Worm (Caenorhabditis elegans) whole organism, L4/young adult: Measurements from ENCODE around the gene gar-1.

Experiments used
- W03F9.2 ChIP-seq: fragments of 150-350 bp; optimal IDR thresholded peaks from 2 replicates; lab custom pipeline; 2014; ENCODE audit warnings: missing biosample characterization, missing genetic modification characterization
- dao-5 ChIP-seq: sonication (generic microtip); optimal IDR thresholded peaks from 2 replicates; lab custom pipeline; 2016; ENCODE audit warnings: missing genotype, missing genetic modification characterization, moderate library complexity, missing compliant biosample characterization
- him-1 ChIP-seq: sonication (generic microtip); optimal IDR thresholded peaks from 2 replicates; lab custom pipeline; 2016; ENCODE audit warnings: missing genotype, missing genetic modification reagents, missing genetic modification characterization, missing compliant biosample characterization

Gene gar-1

DNA sequence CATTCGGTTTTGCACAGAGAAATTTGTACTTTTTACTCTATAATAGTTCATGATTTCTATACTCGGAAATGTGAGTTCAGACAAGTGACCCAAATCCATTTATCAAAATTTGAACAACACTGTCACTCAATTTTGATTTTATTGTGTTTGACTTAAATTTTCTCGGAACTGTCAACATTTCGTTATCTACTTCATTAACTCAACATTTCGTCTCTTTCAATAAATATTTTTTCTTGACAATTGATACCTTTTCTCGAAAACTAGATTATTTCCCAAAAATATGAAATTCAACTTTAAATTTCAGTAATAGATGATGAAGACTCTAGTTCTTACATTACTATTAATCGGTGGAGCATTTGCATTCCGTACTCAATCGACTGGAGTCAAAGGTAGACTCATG lies 25.9 kb upstream of the gar-1 start, which contains the start of gene ttr-36:
Gene ttr-36 (plus strand): TSS at position 301 of the 400 bp plus-strand sequence.
- TF ChIP-seq him-1 (tag; lab: Kevin White, UChicago) (no peak), dao-5 (tag; lab: Kevin White, UChicago) (no peak), W03F9.2 (tag; lab: Kevin White, UChicago) (no peak)

DNA sequence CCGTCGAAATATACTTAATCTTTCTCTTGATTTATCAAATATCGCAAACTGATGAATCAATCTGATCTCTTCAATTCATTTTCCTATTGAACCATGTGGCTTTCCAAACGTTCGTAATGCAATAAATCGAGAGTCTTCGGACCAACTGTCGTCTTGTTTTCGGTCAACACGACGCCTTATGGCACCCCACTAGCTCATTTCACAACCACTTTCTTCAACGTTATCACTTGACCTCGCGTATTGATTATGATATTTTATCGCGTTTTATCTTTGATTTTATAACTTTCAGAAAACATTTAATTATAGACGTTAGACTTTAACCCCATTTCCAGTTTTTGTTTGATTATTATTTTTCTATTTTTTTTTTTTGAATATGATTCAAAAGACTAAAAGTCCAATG lies 25.1 kb upstream of the gar-1 start:
- TF ChIP-seq dao-5 (tag; lab: Kevin White, UChicago) (no peak), him-1 (tag; lab: Kevin White, UChicago) (no peak), W03F9.2 (tag; lab: Kevin White, UChicago) (no peak)

DNA sequence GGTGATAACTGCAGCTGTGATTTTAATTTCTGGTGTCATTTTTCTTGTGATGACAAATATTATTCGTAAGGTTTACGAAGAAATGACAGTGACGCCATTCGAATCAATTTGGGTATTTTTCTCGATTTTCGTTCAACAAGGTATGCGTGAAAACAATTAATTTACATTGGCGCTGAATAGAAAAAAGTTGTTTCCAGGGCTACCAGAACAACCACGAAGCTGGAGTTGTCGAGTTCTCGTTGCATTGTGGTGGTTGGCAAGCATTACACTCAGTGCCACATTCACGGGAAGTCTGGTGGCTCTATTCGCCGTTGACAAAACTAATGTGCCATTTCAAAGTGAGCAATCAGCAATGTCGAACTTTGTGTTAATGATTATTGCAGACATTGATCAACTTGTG lies 23.1 kb upstream of the gar-1 start:
- no peak for TF ChIP-seq W03F9.2 (tag; lab: Kevin White, UChicago)
- no peak for TF ChIP-seq dao-5 (tag; lab: Kevin White, UChicago)
- no peak for TF ChIP-seq him-1 (tag; lab: Kevin White, UChicago)

DNA sequence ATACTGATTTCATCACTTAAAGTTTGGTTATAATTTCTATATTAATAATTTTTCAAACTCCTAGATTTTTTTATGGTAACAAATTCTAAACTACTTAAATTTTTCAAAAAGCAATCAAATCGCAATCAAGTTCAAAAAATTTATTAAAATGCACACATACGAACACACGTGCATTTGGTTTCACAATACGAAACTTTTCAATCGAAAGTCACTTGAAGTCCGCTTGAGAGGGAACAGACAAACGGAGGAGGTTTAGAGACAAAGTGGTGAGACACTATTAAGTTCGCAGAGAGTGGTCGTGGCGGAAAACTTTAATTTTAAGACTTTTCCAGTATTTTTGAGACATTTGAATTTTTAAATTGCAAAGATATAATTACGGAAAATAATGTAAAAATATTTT lies 21.0 kb upstream of the gar-1 start, which contains the start of gene glr-8:
Gene glr-8 (plus strand): TSS at position 319 of the 400 bp plus-strand sequence.
- TF ChIP-seq dao-5 (tag; lab: Kevin White, UChicago): no peak
- no peak for TF ChIP-seq W03F9.2 (tag; lab: Kevin White, UChicago)
- TF ChIP-seq him-1 (tag; lab: Kevin White, UChicago): no peak

DNA sequence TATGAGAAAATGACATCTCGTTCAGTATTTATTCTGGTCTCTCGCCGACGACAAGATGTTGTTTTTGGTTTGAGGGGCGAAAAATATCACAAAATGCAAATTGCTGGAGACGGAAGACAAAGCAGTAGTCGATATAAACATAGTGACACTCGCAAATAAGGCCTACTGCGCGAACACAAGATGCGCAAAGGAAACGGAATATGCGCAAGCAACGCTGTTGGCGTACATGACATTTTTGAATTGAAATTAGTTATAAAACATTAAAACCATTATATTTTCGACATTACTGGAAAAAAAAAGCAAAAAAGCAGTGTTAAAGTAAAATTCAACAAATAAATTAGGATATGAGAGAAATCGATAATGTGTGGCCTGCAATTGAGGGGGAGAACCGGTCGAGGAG lies 20.3 kb upstream of the gar-1 start, which contains the start of gene cdf-1:
Gene cdf-1 (minus strand): TSS at position 136 of the 400 bp plus-strand sequence.
- TF ChIP-seq him-1 (tag; lab: Kevin White, UChicago) (no peak), dao-5 (tag; lab: Kevin White, UChicago) (no peak), W03F9.2 (tag; lab: Kevin White, UChicago) (no peak)

DNA sequence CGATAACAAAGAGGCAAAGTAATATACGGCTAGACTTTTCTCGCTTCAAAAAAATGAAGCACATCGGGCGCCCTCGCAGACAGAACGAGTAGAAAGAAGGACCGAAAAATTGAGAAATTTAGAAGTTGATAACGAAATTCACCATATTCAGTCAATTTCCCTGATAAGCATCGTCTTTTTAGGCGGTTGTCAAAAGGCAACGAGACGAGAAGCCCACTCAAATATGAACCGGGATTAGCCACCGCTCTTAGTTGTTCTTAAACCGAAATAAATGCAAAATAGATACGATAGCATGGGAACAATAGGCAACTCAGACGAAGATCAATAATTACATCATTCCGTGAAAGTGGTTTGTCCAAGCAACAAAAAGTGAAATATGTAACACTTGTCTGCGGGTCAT lies 18.5 kb upstream of the gar-1 start:
- TF ChIP-seq W03F9.2 (tag; lab: Kevin White, UChicago): no peak

DNA sequence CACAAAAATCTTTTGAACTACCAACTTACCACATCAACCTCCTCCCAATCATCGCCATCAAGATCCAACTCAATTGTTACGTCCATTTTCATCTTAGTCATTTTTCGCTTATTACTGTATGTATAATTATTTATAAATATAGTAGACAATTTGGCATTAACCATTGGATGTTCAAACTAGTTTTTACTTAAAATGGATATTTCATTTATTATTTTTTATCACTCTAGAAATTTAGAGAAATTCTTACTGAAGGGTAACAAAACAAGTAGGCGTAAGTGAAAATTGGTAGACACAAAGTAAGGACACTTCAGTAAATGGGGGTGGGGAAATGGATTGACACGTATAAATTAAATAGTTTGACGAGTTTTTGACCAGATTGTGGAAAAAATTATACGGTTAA lies 15.1 kb upstream of the gar-1 start, which contains the start of gene actl-1:
Gene actl-1 (minus strand): TSS at position 101 of the 400 bp plus-strand sequence.
- TF ChIP-seq W03F9.2 (tag; lab: Kevin White, UChicago) (no peak), him-1 (tag; lab: Kevin White, UChicago) (no peak), dao-5 (tag; lab: Kevin White, UChicago) (no peak)

DNA sequence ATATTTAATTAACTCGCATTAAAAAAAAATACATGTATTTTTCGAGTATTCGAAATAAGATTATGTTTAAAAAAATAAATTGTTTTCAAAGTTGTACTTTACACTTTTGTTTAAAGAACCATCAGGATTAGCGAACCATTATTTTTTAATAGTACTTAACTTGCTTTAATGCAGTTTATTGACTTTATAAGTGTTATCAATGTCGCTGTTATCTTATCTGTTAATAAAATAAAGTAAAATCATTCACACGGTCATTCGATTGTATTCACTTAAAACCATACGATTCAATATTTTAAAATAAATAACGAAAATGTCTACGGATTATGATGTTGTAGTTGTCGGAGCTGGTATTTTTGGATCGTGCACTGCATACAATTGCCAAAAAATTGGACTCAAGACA lies 8.1 kb downstream of the gar-1 start, which contains the start of gene C15B12.1:
Gene C15B12.1 (plus strand): TSS at position 271 of the 400 bp plus-strand sequence.
- no peak for TF ChIP-seq him-1 (tag; lab: Kevin White, UChicago)
- TF ChIP-seq W03F9.2 (tag; lab: Kevin White, UChicago): no peak
- TF ChIP-seq dao-5 (tag; lab: Kevin White, UChicago): no peak

DNA sequence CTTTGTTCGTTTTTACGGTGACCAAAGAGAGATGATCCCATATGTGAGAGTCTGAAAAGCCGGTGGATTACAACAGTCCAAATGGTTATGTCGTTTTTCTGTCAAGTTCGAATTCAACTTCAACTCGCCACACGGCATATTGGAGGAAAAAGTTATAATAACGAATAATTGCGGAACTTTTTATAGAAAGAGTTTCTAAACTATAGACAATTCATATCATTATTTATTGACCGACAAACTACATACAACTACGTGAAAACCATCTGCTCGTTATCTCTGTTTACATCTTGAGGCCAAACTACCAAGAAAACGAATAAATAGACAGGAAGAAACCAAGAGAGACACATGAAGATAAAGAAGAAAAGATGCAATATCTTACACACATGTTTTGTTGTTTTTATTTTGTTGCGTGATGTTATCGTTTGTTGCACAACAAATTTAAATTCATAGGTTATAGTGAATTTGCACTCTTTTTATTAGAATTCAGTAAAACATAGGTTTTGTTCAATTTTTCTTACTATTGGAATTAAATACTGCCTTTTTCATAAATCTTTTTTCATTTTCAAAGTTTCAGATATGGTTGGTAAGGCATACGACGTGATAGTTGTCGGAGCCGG lies 10.9 kb downstream of the gar-1 start, which contains the start of the genes C15B12.4 and C15B12.8:
Gene C15B12.4 (minus strand): TSS at position 51 of the 617 bp plus-strand sequence.
Gene C15B12.8 (plus strand): TSS at position 567 of the 617 bp plus-strand sequence.
- TF ChIP-seq dao-5 (tag; lab: Kevin White, UChicago): no peak
- no peak for TF ChIP-seq him-1 (tag; lab: Kevin White, UChicago)
- TF ChIP-seq W03F9.2 (tag; lab: Kevin White, UChicago): no peak

DNA sequence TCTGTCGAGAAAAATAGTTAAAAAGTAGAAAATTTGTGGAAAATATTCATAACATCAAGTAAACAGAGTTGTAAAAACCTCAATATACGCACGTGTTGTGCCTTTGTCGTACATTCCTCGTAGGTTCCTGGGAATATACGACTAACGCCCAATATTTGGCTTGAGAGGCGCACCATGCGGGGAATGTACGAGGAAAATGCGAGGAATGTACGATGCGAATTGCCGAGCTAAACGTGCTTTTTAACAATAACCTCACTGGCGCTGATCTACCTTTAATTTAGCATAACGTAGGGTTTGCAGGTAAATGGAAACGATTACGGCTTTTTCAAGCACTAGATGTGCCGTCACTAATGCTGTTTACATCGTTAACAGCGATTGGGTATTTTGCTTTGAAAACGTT lies 16.2 kb downstream of the gar-1 start, which contains the start of gene C15B12.9:
Gene C15B12.9 (plus strand): TSS at position 301 of the 400 bp plus-strand sequence.
- no peak for TF ChIP-seq him-1 (tag; lab: Kevin White, UChicago)
- no peak for TF ChIP-seq W03F9.2 (tag; lab: Kevin White, UChicago)
- no peak for TF ChIP-seq dao-5 (tag; lab: Kevin White, UChicago)

DNA sequence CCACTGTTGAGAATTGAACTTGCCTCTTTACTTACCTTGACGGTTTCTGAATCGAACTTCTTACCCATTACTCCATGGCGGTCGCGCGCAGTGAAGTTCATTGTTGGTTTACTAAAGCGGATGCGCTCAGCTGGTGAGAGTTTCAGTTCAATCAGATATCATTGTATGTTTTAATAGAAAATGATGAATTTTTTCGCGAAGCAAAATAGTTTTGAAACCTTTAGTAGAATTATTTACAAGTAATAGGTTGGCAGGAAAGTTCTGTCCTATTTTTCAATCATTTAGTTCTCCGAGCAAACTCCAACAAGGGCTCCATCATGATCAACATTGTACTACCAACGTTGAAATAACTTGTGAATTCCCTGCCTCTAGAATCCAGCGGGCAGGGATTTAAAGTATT lies 17.2 kb downstream of the gar-1 start, which contains the start of gene C15B12.3:
Gene C15B12.3 (minus strand): TSS at position 101 of the 400 bp plus-strand sequence.
- no peak for TF ChIP-seq dao-5 (tag; lab: Kevin White, UChicago)
- no peak for TF ChIP-seq W03F9.2 (tag; lab: Kevin White, UChicago)
- TF ChIP-seq him-1 (tag; lab: Kevin White, UChicago): no peak

DNA sequence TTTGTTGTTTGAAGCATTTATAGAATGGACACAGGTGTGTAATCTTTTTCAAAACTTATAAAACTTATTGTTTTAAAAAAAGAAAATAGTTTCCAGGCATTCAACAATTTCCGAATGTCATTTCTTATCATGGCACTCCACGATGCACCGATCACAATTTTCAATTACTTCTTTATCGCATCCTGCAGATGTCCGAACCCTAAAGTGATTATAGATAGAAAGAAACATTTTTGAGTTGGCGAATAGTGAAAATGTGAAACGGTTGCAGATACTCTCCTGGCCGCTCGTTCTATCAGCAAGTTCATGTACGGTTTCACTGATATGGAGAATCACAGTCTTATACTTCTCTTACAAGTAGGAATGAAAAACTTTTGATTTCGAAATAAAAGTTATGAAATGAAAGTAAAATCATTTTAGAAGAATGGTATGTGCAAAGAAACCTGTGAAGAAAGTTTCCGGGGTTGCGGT lies 21.7 kb downstream of the gar-1 start, which contains the start of gene C15B12.2:
Gene C15B12.2 (plus strand): TSS at position 418 of the 468 bp plus-strand sequence.
- TF ChIP-seq dao-5 (tag; lab: Kevin White, UChicago): no peak

DNA sequence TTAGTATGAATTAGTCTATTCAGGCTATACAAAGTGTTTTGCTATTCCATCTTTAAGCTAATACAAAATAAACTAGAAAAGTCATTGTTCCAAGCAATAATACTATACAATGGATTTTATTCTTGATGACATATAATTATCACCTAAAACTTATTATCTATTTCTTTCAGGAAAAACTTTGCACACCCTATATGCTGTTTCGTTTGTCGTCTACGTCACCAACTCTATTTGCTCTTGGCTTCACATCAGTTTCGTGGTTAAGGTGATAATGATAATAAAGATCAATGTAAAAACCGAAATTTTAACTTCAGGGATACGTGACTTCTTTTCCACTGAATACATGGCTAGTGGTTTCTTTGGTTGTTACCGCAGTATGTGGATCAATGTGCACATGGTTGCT lies 22.2 kb downstream of the gar-1 start:
- TF ChIP-seq W03F9.2 (tag; lab: Kevin White, UChicago): no peak
- TF ChIP-seq dao-5 (tag; lab: Kevin White, UChicago): no peak
- TF ChIP-seq him-1 (tag; lab: Kevin White, UChicago): no peak
